Worm (Caenorhabditis elegans): ENCODE measurements around the gene tasp-1.

DNA sequence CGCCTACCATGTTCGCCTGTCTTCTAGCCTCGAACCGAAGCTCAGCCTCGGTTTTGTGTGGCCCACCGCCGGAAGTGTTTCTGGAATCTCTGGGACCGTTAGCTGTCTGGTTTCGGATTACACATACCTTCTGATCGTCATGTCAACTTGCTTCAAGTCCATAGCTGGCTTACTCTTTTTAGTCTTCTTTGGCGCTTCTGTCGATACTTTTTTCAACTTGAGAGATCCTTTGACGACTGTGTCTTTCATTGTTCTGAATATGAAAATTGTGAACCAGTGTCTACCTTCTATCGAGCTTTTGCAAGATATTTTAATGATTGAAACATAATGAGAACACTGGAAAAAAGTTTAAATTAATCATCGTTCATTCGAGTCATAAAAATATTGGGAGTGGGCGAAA lies 18.6 kb upstream of the tasp-1 start, which contains the start of gene K01G5.8:
- TF ChIP-seq ama-1 (optimal IDR thresholded peaks at IDR 0.05) (no peak), ZK546.5 (tag; optimal IDR thresholded peaks at IDR 0.05) (no peak), F13H6.1 (tag; optimal IDR thresholded peaks at IDR 0.05) (no peak)
